Worm (Caenorhabditis elegans): Measurements from ENCODE around the gene tsp-21.

DNA sequence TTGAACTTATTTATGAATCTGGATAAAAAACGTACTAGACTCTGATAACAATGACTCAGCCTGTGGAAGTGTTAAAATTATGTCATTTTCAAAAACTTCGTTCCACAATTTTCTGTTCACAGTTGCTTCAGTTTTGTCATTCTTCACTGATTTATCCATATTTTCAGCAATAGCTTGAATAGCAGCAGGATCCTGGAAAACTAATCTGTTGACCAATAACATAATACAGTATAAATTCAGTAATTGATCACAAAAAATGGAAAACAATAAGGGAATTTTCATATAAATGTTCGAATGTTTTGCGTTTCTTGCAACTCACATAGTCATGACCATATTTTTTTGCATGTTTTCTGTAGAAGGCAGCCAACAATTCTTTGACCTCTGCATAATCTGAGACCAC lies 16.4 kb downstream of the tsp-21 start:
- TF ChIP-seq mep-1 (tag; optimal IDR thresholded peaks at IDR 0.05) (no peak), nhr-12 (tag; optimal IDR thresholded peaks at IDR 0.05) (no peak), snpc-4 (tag; optimal IDR thresholded peaks at IDR 0.05) (no peak), pha-4 (tag; optimal IDR thresholded peaks at IDR 0.05) (no peak), nhr-28 (tag; optimal IDR thresholded peaks at IDR 0.05) (no peak), nhr-2 (tag; optimal IDR thresholded peaks at IDR 0.05) (no peak), ceh-39 (tag; optimal IDR thresholded peaks at IDR 0.05) (no peak), unc-62 (GFP tag; optimal IDR thresholded peaks at IDR 0.05) (no peak), blmp-1 (tag; optimal IDR thresholded peaks at IDR 0.05) (no peak), ces-1 (GFP tag; optimal IDR thresholded peaks at IDR 0.05) (no peak), lsy-2 (tag; optimal IDR thresholded peaks at IDR 0.05) (no peak), elt-3 (tag; optimal IDR thresholded peaks at IDR 0.05) (no peak)
